Worm (Caenorhabditis elegans): ENCODE data around the gene cnc-7.

ce11 chrV:20416790-20417189 lies 22.9 kb downstream of the cnc-7 start:
- TF ChIP-seq pha-4 (tag; optimal IDR thresholded peaks at IDR 0.05) (peak; percentile 36), lin-39 (tag; optimal IDR thresholded peaks at IDR 0.05) (peak; percentile 28), fos-1 (tag; optimal IDR thresholded peaks at IDR 0.05) (no peak), nhr-77 (tag; optimal IDR thresholded peaks at IDR 0.05) (no peak), ZK546.5 (tag; optimal IDR thresholded peaks at IDR 0.05) (no peak), nhr-25 (tag; optimal IDR thresholded peaks at IDR 0.05) (no peak), unc-39 (tag; optimal IDR thresholded peaks at IDR 0.05) (no peak), snpc-4 (tag; optimal IDR thresholded peaks at IDR 0.05) (no peak), jun-1 (tag; optimal IDR thresholded peaks at IDR 0.05) (peak; percentile 25), fkh-10 (GFP tag; optimal IDR thresholded peaks at IDR 0.05) (no peak)

All from whole organism, L3 larva.